Fruit fly (Drosophila melanogaster): Measurements from ENCODE around the gene CG46468.
A peak's percentile ranks its signal among the peaks of the same experiment; 100 is the strongest.

The CG46468 gene

DNA sequence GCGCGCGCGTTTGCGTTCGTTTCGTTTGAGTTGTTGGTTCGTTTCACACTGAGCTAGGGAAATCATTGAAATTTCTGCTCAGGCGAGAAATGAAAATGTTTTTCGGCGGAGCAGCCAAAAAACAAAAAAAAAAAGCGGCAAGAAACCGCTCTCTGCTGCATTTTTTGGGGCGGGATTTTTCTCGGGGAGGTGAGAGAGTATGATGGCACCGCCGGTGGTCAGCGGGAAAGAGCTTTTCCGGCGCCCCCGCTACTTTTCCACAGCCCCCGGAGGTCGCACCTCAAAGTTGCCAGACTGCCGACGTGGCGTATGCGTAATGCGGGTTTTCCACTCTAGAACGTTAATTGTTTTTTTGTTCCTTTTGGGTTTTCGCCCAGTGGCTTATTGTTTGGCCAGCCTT, at the start of gene CG46468:
CG46468 (minus strand) TSS at position 52 of the 400 bp plus-strand sequence.
- TF ChIP-seq CTCF (optimal IDR thresholded peaks at IDR 0.05) (no peak), CG8478 (optimal IDR thresholded peaks at IDR 0.05) (no peak)

DNA sequence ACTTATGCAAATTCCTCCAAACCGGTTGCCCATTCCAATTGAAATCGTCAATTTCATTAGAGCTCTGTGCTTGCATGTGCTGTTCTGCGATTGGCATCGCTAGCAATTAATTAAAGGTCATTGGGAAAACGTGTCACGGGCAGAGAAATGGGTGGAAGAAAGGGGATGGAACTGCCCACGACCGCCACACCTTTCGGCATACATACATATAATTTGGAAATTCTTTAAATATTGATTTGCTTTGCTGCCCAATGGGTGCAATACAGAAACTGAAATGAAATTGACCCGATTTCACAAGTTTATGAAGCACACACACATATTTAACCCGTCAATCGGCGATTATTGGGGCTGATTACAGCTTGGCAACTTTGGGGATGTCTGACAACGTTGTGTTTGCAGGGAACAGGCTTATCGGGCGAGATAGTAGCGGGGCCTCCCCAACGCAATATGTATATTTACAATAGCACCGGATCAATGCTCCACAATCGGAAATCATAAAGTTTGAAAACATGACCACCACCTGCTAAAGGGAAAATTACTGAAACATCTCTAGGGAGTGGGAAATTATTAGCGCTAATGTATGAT, 49.5 kb upstream of the CG46468 start:
- no peak for TF ChIP-seq CG8478 (optimal IDR thresholded peaks at IDR 0.05)
- no peak for TF ChIP-seq CTCF (optimal IDR thresholded peaks at IDR 0.05)

DNA sequence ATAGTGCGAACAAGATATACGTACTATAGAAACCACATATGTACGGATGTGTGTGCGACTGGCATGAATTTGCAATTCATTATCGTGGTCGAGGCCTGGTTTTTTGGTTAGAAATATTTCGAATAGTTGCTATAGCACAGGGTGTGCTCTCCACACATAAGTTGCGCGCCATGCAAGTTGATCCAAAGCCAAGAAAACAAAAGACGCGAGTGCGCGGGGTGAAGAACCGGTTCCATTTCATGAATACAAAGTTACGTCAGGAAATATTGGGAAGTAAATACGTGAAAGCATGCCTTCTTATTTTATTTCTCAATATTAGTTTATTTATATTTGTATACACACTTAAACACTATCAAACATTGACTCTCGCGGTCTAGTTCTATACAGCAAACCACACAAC, 48.7 kb upstream of the CG46468 start:
- TF ChIP-seq CG8478 (optimal IDR thresholded peaks at IDR 0.05) = no peak
- no peak for TF ChIP-seq CTCF (optimal IDR thresholded peaks at IDR 0.05)

DNA sequence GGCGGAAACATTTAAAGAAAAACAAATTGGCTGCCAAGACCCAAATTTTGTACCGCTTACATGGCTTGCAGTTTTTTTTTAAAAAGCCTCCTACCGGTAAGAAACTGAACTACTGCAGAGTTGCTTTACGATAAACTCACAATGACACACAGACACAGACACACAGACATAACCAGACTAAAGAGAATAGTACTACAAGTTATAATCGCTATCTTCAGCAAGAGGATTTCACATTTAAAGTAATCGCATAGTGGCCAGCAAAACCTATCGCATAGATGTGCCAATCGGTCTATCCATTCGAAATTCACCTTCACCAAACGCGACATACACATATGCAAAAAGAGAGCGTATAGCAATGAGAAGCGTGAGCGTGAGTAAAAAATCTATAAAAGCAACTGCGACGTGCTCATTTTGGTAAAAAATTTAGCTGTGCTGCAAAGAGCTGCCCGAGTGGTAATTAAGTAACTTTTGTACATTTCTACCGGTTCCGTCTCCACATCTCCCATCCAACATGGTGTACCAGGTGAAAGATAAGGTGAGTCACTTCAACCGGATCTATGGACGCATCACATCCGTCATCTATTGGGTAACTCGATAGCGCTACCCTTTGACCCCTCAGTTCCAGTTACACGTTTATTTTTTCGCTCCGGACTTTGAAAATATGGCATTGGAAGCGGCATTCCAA, 47.9 kb upstream of the CG46468 start, which contains the start of gene Trx2:
Trx2 (plus strand) TSS at position 161 of the 685 bp plus-strand sequence.
- TF ChIP-seq CG8478 (optimal IDR thresholded peaks at IDR 0.05) (no peak), CTCF (optimal IDR thresholded peaks at IDR 0.05) (peak; percentile 80 to 91)

DNA sequence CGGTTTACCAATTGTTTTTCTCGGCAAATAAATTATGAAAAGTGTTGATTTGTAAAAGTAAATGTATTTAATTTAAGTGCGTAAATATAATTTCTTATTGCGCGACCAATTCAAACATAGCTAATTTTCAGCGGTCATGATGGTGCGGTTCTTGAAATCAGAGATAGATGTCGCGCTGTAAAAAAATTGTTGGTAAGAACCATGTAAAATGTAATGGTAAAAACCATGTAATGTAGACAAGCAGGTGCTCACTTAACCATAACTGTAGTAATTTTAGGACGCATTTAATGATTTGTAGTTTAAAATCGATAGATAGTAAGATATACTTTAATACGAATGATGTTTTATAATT, 47.4 kb upstream of the CG46468 start:
- TF ChIP-seq CG8478 (optimal IDR thresholded peaks at IDR 0.05) = no peak
- peak in 1 of 2 experiments; percentile 88 for TF ChIP-seq CTCF (optimal IDR thresholded peaks at IDR 0.05)

DNA sequence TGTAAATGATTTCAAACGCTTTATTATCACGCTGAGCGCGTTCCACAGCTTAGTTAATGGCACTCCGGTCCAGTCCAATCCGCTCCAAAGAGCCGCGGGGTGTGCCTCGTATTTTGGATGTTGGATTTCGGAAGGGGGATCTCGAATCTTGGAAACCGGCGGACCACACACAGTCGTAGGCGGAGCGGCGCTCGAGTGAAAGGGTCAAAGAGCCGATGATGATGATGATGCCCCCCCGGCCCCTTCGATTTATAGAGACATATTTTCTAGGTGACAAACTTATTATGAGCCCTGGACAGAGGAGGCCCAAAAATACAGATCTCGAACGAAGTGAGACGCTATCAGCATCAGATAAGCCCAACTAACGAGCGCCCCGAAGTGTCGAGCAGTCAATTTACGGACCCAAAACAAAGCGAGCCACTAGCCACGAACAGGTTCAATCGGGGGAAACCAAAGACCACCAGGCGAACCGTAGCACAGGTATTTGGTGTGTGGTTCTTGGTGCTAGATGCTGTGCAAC, 44.2 kb upstream of the CG46468 start:
- TF ChIP-seq CTCF (optimal IDR thresholded peaks at IDR 0.05) (no peak), CG8478 (optimal IDR thresholded peaks at IDR 0.05) (no peak)

DNA sequence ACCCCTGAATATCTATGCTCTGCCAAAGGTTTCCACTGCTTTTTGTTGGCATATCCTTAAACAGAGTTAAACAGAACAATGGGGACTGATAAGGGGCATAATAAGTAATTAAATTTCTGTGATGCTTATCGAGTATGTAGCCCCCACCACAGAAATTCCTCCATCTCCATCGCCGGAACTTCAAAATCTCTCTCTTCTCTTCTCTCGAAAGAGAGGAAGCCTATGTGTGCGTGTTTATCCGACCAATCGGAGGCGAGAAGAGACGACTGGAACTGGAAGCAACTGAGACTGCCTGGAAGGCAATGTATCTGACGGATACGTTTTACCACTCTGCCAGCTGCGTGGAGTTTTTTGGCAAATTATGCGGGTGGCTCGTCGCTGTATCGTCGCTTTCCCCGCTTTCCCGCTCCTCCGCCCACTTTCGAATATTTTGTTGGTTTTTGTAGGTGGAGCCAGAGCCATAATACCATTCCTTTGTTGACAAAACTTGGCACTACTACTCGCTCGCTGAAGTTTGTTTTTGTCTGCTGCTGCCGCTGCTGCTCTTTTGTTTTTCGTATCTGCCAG, 42.8 kb upstream of the CG46468 start, which contains the start of gene gcm2:
gcm2 (plus strand) TSS at position 566 of the 567 bp plus-strand sequence.
- TF ChIP-seq CTCF (optimal IDR thresholded peaks at IDR 0.05) (no peak), CG8478 (optimal IDR thresholded peaks at IDR 0.05) (no peak)

DNA sequence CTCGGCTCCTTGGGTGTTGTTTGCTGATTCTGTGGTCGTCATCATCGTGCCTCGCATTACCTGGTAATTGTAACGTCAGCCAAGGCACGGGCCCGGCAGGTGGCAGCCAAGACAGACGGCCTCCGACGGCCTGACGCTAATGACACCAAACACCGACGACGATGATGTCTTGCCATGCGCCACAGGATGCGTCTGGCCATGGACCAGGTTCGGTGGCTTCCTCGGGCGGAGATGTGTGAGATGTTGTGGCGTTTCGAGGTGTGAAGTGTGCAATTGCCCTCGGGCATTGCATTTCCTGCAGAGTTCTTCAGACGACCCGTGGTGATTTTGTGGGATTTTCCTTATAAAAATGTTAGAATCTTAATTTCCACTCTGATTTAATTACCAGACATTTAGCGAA, 36.9 kb upstream of the CG46468 start:
- no peak for TF ChIP-seq CG8478 (optimal IDR thresholded peaks at IDR 0.05)
- TF ChIP-seq CTCF (optimal IDR thresholded peaks at IDR 0.05) = no peak

DNA sequence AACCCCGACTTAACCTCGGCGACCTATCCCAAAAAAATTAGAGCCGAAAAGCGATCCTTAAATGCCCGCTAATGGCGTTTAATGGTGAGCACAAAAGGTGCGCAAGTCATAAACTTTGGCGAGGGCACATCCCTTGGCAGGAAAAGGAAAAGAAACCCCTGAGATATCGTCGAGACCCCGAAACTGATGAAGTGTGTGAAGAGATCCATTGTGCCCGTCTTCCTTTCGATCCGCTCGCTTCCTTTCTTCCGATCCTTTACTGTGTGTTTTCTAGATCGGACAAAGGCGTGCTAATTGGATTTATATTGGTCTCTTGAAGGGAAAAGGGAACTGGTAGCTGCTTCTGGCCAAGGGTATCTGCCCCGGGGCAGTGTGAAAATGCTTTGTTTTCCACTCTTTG, 36.0 kb upstream of the CG46468 start:
- TF ChIP-seq CTCF (optimal IDR thresholded peaks at IDR 0.05) = no peak
- no peak for TF ChIP-seq CG8478 (optimal IDR thresholded peaks at IDR 0.05)

DNA sequence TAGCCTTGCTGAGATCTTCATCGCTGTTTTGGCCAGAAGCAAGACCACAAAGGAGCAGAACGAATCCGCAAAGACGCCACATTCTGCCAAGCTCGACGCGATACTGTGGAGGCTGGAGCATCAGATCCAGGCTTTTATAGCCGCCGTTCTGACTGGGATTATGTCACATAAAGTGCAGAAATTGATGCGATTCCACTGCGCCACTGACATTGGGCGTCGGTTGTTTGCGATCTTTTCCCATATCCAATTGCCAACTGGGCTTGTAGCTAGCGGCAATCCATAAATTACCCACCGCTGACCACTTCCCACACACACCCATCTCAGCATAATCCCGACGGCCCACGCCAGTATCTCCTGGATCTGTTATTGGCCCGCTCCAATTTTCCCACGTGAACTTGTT, 35.5 kb upstream of the CG46468 start, which contains the start of gene CG4382:
CG4382 (minus strand) TSS at position 101 of the 400 bp plus-strand sequence.
- no peak for TF ChIP-seq CG8478 (optimal IDR thresholded peaks at IDR 0.05)
- no peak for TF ChIP-seq CTCF (optimal IDR thresholded peaks at IDR 0.05)

DNA sequence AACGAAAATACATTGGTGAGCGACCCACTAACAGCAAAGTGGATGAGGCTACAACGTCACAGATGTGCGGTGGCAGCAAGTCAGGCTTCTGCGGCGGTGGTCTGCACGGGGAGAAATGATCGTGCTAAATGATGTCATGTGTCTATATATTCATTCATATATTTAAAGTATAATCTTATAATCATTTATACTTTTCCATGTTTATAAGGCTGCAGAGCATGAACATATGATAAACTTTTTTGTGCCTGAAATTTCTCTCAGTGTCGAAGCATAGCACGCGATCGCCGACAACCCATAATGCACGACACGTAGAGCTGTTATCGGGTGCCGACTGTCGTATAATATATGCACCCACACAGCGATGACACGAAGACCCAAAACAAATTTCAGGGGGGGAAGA, 33.2 kb upstream of the CG46468 start:
- TF ChIP-seq CTCF (optimal IDR thresholded peaks at IDR 0.05) (no peak), CG8478 (optimal IDR thresholded peaks at IDR 0.05) (no peak)

DNA sequence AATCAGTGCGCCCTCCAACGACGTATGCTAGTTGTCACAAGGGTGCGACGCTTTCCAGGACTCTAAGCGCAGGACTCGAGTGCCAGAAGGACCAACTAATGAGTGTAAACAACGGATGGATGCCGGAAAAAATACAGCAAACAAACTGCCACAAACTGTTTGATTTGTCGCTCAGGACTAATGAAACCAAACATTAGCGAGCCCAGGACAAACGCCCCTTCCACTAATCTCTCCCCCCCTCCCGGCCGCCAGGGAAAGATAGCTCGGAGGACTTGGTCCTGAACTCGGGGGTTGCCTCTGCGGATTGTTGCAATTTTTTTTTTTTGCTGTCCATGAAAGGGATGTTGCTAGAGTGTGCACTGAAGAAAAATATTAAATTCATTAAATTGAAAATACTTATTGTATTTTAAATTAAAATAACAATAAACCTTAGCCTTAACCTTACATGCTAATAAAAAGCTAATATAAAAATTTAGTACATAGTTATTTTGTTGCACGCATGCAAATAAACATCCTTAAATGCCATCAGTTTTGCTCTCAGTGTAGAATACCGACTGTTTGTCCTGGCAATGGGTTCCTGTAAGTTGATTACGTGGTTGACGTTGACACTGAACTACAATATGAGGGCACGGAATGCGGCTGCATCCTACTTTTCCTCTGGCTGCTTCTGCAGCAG, 29.5 kb upstream of the CG46468 start:
- TF ChIP-seq CG8478 (optimal IDR thresholded peaks at IDR 0.05) = no peak
- no peak for TF ChIP-seq CTCF (optimal IDR thresholded peaks at IDR 0.05)

DNA sequence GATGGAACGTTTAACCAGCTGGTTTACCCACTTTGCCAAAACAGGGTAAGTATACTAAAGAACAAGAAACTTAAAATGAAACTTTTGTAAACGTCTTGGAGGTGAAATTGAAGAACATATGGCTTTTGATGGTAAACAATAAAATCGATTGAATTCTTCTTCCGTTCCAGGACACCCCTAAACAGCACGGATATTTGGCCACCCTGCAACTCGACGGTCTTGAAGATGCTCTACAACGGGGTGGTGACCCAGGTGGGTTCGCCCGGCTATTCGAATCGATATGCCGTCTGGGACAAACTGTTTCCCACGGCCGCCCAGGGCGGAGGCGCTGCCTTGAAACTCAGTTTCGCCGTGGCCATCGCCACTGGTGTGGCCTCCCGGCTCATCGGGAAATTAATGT, 25.9 kb upstream of the CG46468 start:
- TF ChIP-seq CTCF (optimal IDR thresholded peaks at IDR 0.05) = no peak
- no peak for TF ChIP-seq CG8478 (optimal IDR thresholded peaks at IDR 0.05)

DNA sequence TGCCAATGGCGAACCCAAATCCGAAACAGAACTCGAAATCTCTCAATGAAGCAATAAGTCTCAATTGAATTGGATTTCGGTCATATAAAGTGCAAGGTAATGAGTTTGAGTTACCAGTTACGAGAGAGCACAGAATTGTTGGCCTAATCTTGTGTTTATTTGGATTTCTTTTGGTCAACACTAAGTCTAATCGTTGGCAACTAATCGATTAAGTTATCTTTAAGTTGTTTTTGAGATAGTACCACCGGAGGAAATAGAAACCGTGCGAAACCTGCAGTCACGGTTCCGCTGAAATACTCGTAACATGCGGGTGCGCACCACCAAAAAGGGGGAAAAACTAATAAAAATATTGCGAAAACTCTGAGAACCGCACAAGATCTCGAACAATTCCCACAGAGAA, 23.9 kb upstream of the CG46468 start, which contains the start of gene CG3841:
CG3841 (plus strand) TSS at position 301 of the 400 bp plus-strand sequence.
- no peak for TF ChIP-seq CTCF (optimal IDR thresholded peaks at IDR 0.05)

DNA sequence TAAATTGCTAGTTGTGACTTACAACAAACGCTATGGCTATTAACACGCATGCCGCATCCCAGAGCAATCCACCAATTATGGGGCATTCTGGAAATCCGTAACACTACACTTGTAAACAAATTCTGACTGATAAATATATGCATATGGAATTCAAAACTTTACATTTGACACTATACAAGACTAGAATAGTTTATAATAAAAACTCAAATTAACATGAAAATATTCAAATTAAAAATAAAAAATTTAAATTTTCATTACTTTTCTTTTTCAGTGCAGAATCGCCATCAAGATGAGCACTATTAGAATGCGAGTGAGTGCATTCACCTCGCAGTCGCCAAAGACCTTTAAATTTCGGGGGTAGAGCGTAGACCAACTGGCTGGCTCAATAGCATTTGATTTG, 20.7 kb upstream of the CG46468 start:
- no peak for TF ChIP-seq CG8478 (optimal IDR thresholded peaks at IDR 0.05)
- no peak for TF ChIP-seq CTCF (optimal IDR thresholded peaks at IDR 0.05)

Measured in S2 (cell line).